Fruit fly (Drosophila melanogaster) whole organism, embryonic: Measurements from ENCODE around the gene Vav.

ENCODE experiments used
- Atf-2 ChIP-seq: fragments of 200-800 bp; sonication (Bioruptor generic); optimal IDR thresholded peaks from 2 replicates; lab custom pipeline; 2016; ENCODE audit warnings: missing biosample characterization, missing genetic modification characterization
- B-H1 ChIP-seq: fragments of 200-800 bp; sonication (Bioruptor generic); IDR thresholded peaks from 3 replicates; pipeline ENCODE4 v1.3.6; 2022; ENCODE audit warnings: missing biosample characterization, missing genetic modification characterization
- CG10431 ChIP-seq: fragments of 200-800 bp; sonication (Bioruptor generic); optimal IDR thresholded peaks from 3 replicates; lab custom pipeline; 2018; ENCODE audit warnings: missing biosample characterization, mild to moderate bottlenecking, missing genetic modification characterization
- CG11504 ChIP-seq: fragments of 200-800 bp; sonication (Bioruptor generic); optimal IDR thresholded peaks from 3 replicates; lab custom pipeline; 2019; ENCODE audit warnings: missing biosample characterization, mild to moderate bottlenecking, missing genetic modification characterization, moderate library complexity
- CG13287 ChIP-seq: fragments of 200-800 bp; sonication (Bioruptor generic); IDR thresholded peaks from 2 replicates; pipeline ENCODE4 v1.3.6; 2022; ENCODE audit warnings: missing biosample characterization, missing genetic modification characterization; ENCODE audit not compliant: partially characterized antibody
- CG15479 ChIP-seq: fragments of 200-800 bp; sonication (Bioruptor generic); optimal IDR thresholded peaks from 3 replicates; lab custom pipeline; 2019; ENCODE audit warnings: missing biosample characterization, mild to moderate bottlenecking, missing genetic modification characterization, moderate library complexity
- CG1647 ChIP-seq: fragments of 200-800 bp; sonication (Bioruptor generic); optimal IDR thresholded peaks from 3 replicates; lab custom pipeline; 2016; ENCODE audit warnings: missing biosample characterization, missing genetic modification characterization
- CG16813 ChIP-seq: fragments of 200-800 bp; sonication (Bioruptor generic); IDR thresholded peaks from 3 replicates; pipeline ENCODE4 v1.3.6; 2022; ENCODE audit warnings: missing biosample characterization, missing genetic modification characterization; ENCODE audit not compliant: partially characterized antibody
- CG16815 ChIP-seq: fragments of 200-800 bp; sonication (Bioruptor generic); optimal IDR thresholded peaks from 3 replicates; lab custom pipeline; 2017; ENCODE audit warnings: missing biosample characterization, mild to moderate bottlenecking, missing genetic modification characterization
- CG2678 ChIP-seq: fragments of 200-800 bp; sonication (Bioruptor generic); optimal IDR thresholded peaks from 3 replicates; lab custom pipeline; 2019; ENCODE audit warnings: missing biosample characterization, mild to moderate bottlenecking, missing genetic modification characterization, moderate library complexity
- CG3163 ChIP-seq: fragments of 200-800 bp; sonication (Bioruptor generic); optimal IDR thresholded peaks from 3 replicates; lab custom pipeline; 2016; ENCODE audit warnings: missing biosample characterization, missing genetic modification characterization
- CG34376 ChIP-seq: fragments of 200-800 bp; sonication (Bioruptor generic); optimal IDR thresholded peaks from 2 replicates; lab custom pipeline; 2018; ENCODE audit warnings: missing biosample characterization, mild to moderate bottlenecking, missing genetic modification characterization
- CG5180 ChIP-seq: fragments of 200-800 bp; sonication (Bioruptor generic); optimal IDR thresholded peaks from 3 replicates; lab custom pipeline; 2017; ENCODE audit warnings: missing biosample characterization, missing genetic modification characterization, mild to moderate bottlenecking, moderate library complexity, missing genetic modification reagents
- CG5245 ChIP-seq: fragments of 200-800 bp; sonication (Bioruptor generic); optimal IDR thresholded peaks from 3 replicates; lab custom pipeline; 2016; ENCODE audit warnings: missing biosample characterization, missing genetic modification characterization
- CG6854 ChIP-seq: fragments of 200-800 bp; sonication (Bioruptor generic); optimal IDR thresholded peaks from 3 replicates; lab custom pipeline; 2017; ENCODE audit warnings: missing biosample characterization, mild to moderate bottlenecking, missing genetic modification characterization
- CG8281 ChIP-seq: fragments of 200-800 bp; sonication (Bioruptor generic); optimal IDR thresholded peaks from 2 replicates; lab custom pipeline; 2018; ENCODE audit warnings: missing biosample characterization, mild to moderate bottlenecking, missing genetic modification characterization, moderate library complexity
- CG8290 ChIP-seq, 3 experiments: fragments of 200-800 bp; sonication (Bioruptor generic); optimal IDR thresholded peaks; 2 replicates each; lab custom pipeline; 2016 to 2019; ENCODE audit warnings: missing biosample characterization in 3 of 3, missing genetic modification characterization in 3 of 3, mild to moderate bottlenecking in 2 of 3, moderate library complexity in 1 of 3
- CG9932 ChIP-seq: fragments of 200-800 bp; sonication (Bioruptor generic); IDR thresholded peaks from 2 replicates; pipeline ENCODE4 v1.3.6; 2022; ENCODE audit warnings: missing biosample characterization, missing genetic modification characterization
- CHES-1-like ChIP-seq: fragments of 200-800 bp; sonication (Bioruptor generic); optimal IDR thresholded peaks from 2 replicates; lab custom pipeline; 2016; ENCODE audit warnings: missing biosample characterization, missing genetic modification characterization
- CTCF ChIP-seq: fragments of 200-800 bp; sonication (Bioruptor generic); optimal IDR thresholded peaks from 2 replicates; lab custom pipeline; 2017; ENCODE audit warnings: missing biosample characterization, mild to moderate bottlenecking, missing genetic modification characterization, moderate library complexity
- Drgx ChIP-seq: fragments of 200-800 bp; sonication (Bioruptor generic); IDR thresholded peaks from 2 replicates; pipeline ENCODE4 v1.3.6; 2022; ENCODE audit warnings: missing biosample characterization, missing genetic modification characterization
- E2f2 ChIP-seq: fragments of 200-800 bp; sonication (Bioruptor generic); IDR thresholded peaks from 2 replicates; pipeline ENCODE4 v1.3.6; 2022; ENCODE audit warnings: missing biosample characterization, missing genetic modification characterization
- Hr78 ChIP-seq, 2 experiments: fragments of 200-800 bp in 1 of 2; fragments of >200 bp in 1 of 2; sonication (Bioruptor generic) in 1 of 2; optimal IDR thresholded peaks; 2 replicates each; lab custom pipeline; 2017 to 2019; ENCODE audit warnings: missing biosample characterization in 2 of 2, missing genetic modification characterization in 2 of 2, mild to moderate bottlenecking in 1 of 2, moderate library complexity in 1 of 2
- Kr ChIP-seq: fragments of 200-800 bp; sonication (Bioruptor generic); optimal IDR thresholded peaks from 2 replicates; lab custom pipeline; 2017; ENCODE audit warnings: missing biosample characterization, mild to moderate bottlenecking, missing genetic modification characterization
- Med ChIP-seq: fragments of 200-800 bp; sonication (Bioruptor generic); peaks from one replicate; lab custom pipeline; 2016; ENCODE audit warnings: missing biosample characterization, missing genetic modification characterization, mild to moderate bottlenecking, inconsistent platforms, moderate library complexity
- Oli ChIP-seq: fragments of 200-800 bp; sonication (Bioruptor generic); optimal IDR thresholded peaks from 2 replicates; lab custom pipeline; 2018; ENCODE audit warnings: missing biosample characterization, mild to moderate bottlenecking, missing genetic modification characterization, moderate library complexity
- Pdp1 ChIP-seq, 2 experiments: fragments of 200-800 bp; sonication (Bioruptor generic); optimal IDR thresholded peaks; 3 replicates each; lab custom pipeline; 2016; ENCODE audit warnings: missing biosample characterization in 2 of 2, missing genetic modification characterization in 2 of 2, mild to moderate bottlenecking in 1 of 2, moderate library complexity in 1 of 2
- Sin3A ChIP-seq: fragments of >200 bp; optimal IDR thresholded peaks from 2 replicates; lab custom pipeline; 2018
- Xrp1 ChIP-seq: fragments of 200-800 bp; sonication (Bioruptor generic); IDR thresholded peaks from 2 replicates; pipeline ENCODE4 v1.3.6; 2022; ENCODE audit warnings: missing biosample characterization, missing genetic modification characterization
- crc ChIP-seq: fragments of 200-800 bp; sonication (Bioruptor generic); optimal IDR thresholded peaks from 2 replicates; lab custom pipeline; 2016; ENCODE audit warnings: missing biosample characterization, missing genetic modification characterization
- dmrt11E ChIP-seq: fragments of 200-800 bp; sonication (Bioruptor generic); optimal IDR thresholded peaks from 3 replicates; lab custom pipeline; 2018; ENCODE audit warnings: missing biosample characterization, mild to moderate bottlenecking, missing genetic modification characterization, moderate library complexity
- fd96Cb ChIP-seq: fragments of 200-800 bp; sonication (Bioruptor generic); optimal IDR thresholded peaks from 2 replicates; lab custom pipeline; 2018; ENCODE audit warnings: missing biosample characterization, mild to moderate bottlenecking, missing genetic modification characterization, moderate library complexity
- fru ChIP-seq: fragments of >200 bp; optimal IDR thresholded peaks from 2 replicates; lab custom pipeline; 2017
- fu2 ChIP-seq: fragments of 200-800 bp; sonication (Bioruptor generic); optimal IDR thresholded peaks from 2 replicates; lab custom pipeline; 2016; ENCODE audit warnings: missing biosample characterization, missing genetic modification characterization
- gem ChIP-seq: fragments of 200-800 bp; sonication (Bioruptor generic); optimal IDR thresholded peaks from 2 replicates; lab custom pipeline; 2019; ENCODE audit warnings: missing biosample characterization, mild to moderate bottlenecking, missing genetic modification characterization, moderate library complexity
- hkb ChIP-seq, 2 experiments: fragments of 200-800 bp in 1 of 2; fragments of >200 bp in 1 of 2; sonication (Bioruptor generic) in 1 of 2; IDR thresholded peaks in 1 of 2; optimal IDR thresholded peaks in 1 of 2; 2 replicates each; pipeline versions ENCODE4 v1.3.6 to Lab custom; 2017 to 2022; ENCODE audit warnings: missing biosample characterization in 1 of 2, missing genetic modification characterization in 1 of 2
- hth ChIP-seq: fragments of >200 bp; optimal IDR thresholded peaks from 2 replicates; lab custom pipeline; 2017; ENCODE audit warnings: inconsistent platforms
- nom ChIP-seq: fragments of 200-800 bp; sonication (Bioruptor generic); optimal IDR thresholded peaks from 2 replicates; lab custom pipeline; 2017; ENCODE audit warnings: missing biosample characterization, missing genetic modification characterization, mild to moderate bottlenecking, moderate library complexity, missing genetic modification reagents
- otp ChIP-seq: fragments of 200-800 bp; sonication (Bioruptor generic); IDR thresholded peaks from 3 replicates; pipeline ENCODE4, ENCODE4 v1.3.6; 2022; ENCODE audit warnings: missing biosample characterization, missing genetic modification characterization
- pfk ChIP-seq: fragments of 200-800 bp; sonication (Bioruptor generic); optimal IDR thresholded peaks from 2 replicates; lab custom pipeline; 2018; ENCODE audit warnings: missing biosample characterization, mild to moderate bottlenecking, missing genetic modification characterization, moderate library complexity
- sd ChIP-seq: fragments of 200-800 bp; sonication (Bioruptor generic); optimal IDR thresholded peaks from 3 replicates; lab custom pipeline; 2018; ENCODE audit warnings: missing biosample characterization, mild to moderate bottlenecking, missing genetic modification characterization, moderate library complexity
- sens ChIP-seq: fragments of 200-800 bp; sonication (Bioruptor generic); peaks from one replicate; lab custom pipeline; 2016; ENCODE audit warnings: missing biosample characterization, missing genetic modification characterization
- slbo ChIP-seq: fragments of 200-800 bp; sonication (Bioruptor generic); IDR thresholded peaks from 2 replicates; pipeline ENCODE4 v1.3.6; 2022; ENCODE audit warnings: missing biosample characterization, missing genetic modification characterization
- sqz ChIP-seq: fragments of 200-800 bp; sonication (Bioruptor generic); optimal IDR thresholded peaks from 3 replicates; lab custom pipeline; 2018; ENCODE audit warnings: missing biosample characterization, mild to moderate bottlenecking, missing genetic modification characterization
- sug ChIP-seq: fragments of 200-800 bp; optimal IDR thresholded peaks from 2 replicates; lab custom pipeline; 2019; ENCODE audit warnings: missing biosample characterization, mild to moderate bottlenecking, missing genetic modification characterization, moderate library complexity
- tx ChIP-seq: fragments of 200-800 bp; sonication (Bioruptor generic); optimal IDR thresholded peaks from 2 replicates; lab custom pipeline; 2016; ENCODE audit warnings: missing biosample characterization, missing genetic modification characterization
- vnd ChIP-seq: fragments of 200-800 bp; sonication (Bioruptor generic); IDR thresholded peaks from 3 replicates; pipeline ENCODE4 v1.3.6; 2022; ENCODE audit warnings: missing biosample characterization, missing genetic modification characterization; ENCODE audit not compliant: partially characterized antibody
- zen ChIP-seq: fragments of 200-800 bp; sonication (Bioruptor generic); optimal IDR thresholded peaks from 3 replicates; lab custom pipeline; 2018; ENCODE audit warnings: missing biosample characterization, mild to moderate bottlenecking, missing genetic modification characterization, moderate library complexity
- zf30C ChIP-seq: fragments of 200-800 bp; sonication (Bioruptor generic); optimal IDR thresholded peaks from 3 replicates; lab custom pipeline; 2018; ENCODE audit warnings: missing biosample characterization, mild to moderate bottlenecking, missing genetic modification characterization

Gene Vav

DNA sequence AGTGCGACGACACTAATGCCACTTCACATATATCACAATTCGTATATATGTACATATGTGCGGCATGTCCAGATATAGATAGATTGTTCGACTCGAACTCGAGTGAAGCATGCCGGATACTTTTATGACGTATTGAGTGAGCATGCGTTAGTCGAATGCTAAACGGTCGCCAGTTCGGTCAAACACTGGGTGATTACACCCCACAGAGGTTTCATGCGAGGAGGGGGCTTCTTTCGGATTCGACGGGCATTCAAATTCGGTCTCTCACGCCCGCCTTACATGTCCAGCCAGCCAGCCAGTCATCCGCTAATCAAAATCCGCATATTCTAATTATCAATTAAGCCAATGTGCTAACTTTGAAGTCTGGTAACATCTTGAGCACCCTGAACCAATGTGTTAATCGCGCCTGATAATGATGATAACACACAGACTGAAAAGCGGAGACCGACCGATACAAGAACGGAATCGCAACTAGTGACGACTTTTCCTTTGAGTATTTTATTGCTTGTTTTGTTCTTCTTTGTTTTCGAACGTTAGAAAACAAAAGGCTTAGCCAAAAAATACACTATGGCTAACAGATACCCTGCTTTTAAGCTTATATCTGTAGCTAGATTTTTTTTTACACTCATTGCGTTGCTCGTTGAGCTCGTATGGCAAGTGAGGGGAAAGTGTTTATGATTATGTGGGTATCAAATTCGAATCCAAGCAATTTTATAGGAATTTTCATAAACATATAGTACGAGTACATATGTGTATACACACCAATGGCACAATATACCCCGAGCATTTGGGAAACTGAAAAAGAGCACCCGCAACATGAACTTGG, 30.4 kb downstream of the Vav start (continued):
- TF ChIP-seq Med (GFP tag; lab: Kevin White, UChicago) (peak; percentile 73), fu2 (GFP tag; lab: Kevin White, UChicago) (peak; percentile 0), B-H1 (GFP tag; lab: Robert Waterston, UW) (no peak), crc (no peak), CG10431 (GFP tag; lab: Kevin White, UChicago) (no peak), Oli (no peak), sd (tag; lab: Kevin White, UChicago) (no peak), CG15479 (GFP tag; lab: Kevin White, UChicago) (no peak), vnd (0 out of 3 replicates have a peak, but pooled peaks have one; percentile 19), Pdp1 (GFP tag; optimal IDR thresholded peaks at IDR 0.05; lab: Kevin White, UChicago) (no peak), zen (tag; lab: Kevin White, UChicago) (no peak), slbo (GFP tag; lab: Robert Waterston, UW) (peak; percentile 14; the same call in 1 of the 2 replicates), CG16815 (GFP tag; lab: Kevin White, UChicago) (no peak), CG13287 (GFP tag; lab: Robert Waterston, UW) (no peak), Sin3A (lab: Kevin White, UChicago) (no peak), sens (GFP tag; lab: Kevin White, UChicago) (no peak), dmrt11E (tag; lab: Kevin White, UChicago) (no peak), CTCF (GFP tag; lab: Kevin White, UChicago) (no peak), zf30C (GFP tag; lab: Kevin White, UChicago) (no peak), fru (lab: Kevin White, UChicago) (no peak), gem (tag; lab: Kevin White, UChicago) (peak; percentile 22), CG8290 (GFP tag; optimal IDR thresholded peaks at IDR 0.05; lab: Kevin White, UChicago) (no peak), CG8290 (tag; optimal IDR thresholded peaks at IDR 0.05; lab: Kevin White, UChicago) (no peak), hkb (optimal IDR thresholded peaks at IDR 0.05; lab: Kevin White, UChicago) (no peak), hkb (GFP tag; IDR thresholded peaks at IDR 0.05; lab: Robert Waterston, UW) (no peak), CG5245 (GFP tag; lab: Kevin White, UChicago) (no peak), CG3163 (GFP tag; lab: Kevin White, UChicago) (no peak), CG8281 (tag; lab: Kevin White, UChicago) (no peak), CHES-1-like (GFP tag; lab: Kevin White, UChicago) (no peak), CG11504 (tag; lab: Kevin White, UChicago) (no peak), Kr (no peak), Atf-2 (no peak), CG5180 (GFP tag; lab: Kevin White, UChicago) (peak; percentile 17), CG34376 (GFP tag; lab: Kevin White, UChicago) (peak; percentile 48), tx (GFP tag; lab: Kevin White, UChicago) (no peak), E2f2 (GFP tag; lab: Robert Waterston, UW) (no peak), fd96Cb (no peak), sug (tag; lab: Kevin White, UChicago) (peak; percentile 75), sqz (GFP tag; lab: Kevin White, UChicago) (no peak), Drgx (GFP tag; lab: Robert Waterston, UW) (no peak), CG16813 (0 out of 3 replicates have a peak, but pooled peaks have one; percentile 18), CG2678 (tag; lab: Kevin White, UChicago) (peak; percentile 14), otp (GFP tag; lab: Robert Waterston, UW) (no peak), CG6854 (GFP tag; lab: Kevin White, UChicago) (no peak), nom (no peak), Xrp1 (GFP tag; lab: Robert Waterston, UW) (no peak), Hr78 (GFP tag; optimal IDR thresholded peaks at IDR 0.05; lab: Kevin White, UChicago) (no peak), hth (lab: Kevin White, UChicago) (no peak), CG9932 (GFP tag; lab: Robert Waterston, UW) (no peak), CG1647 (GFP tag; lab: Kevin White, UChicago) (no peak), pfk (GFP tag; lab: Kevin White, UChicago) (no peak)
